Worm (Caenorhabditis elegans) whole organism, early embryonic: ENCODE data around the gene dmsr-9.

Experiments
- B0310.2 ChIP-seq: sonication (generic microtip); optimal IDR thresholded peaks from 2 replicates; lab custom pipeline; 2016; ENCODE audit warnings: mild to moderate bottlenecking, missing genetic modification characterization, missing compliant biosample characterization
- aly-1 ChIP-seq: sonication (generic microtip); optimal IDR thresholded peaks from 2 replicates; lab custom pipeline; 2016; ENCODE audit warnings: missing genetic modification characterization, missing compliant biosample characterization
- ama-1 ChIP-seq: fragments of 150-350 bp; optimal IDR thresholded peaks from 2 replicates; lab custom pipeline; 2014
- ceh-13 ChIP-seq: fragments of 200-800 bp; sonication (Bioruptor generic); optimal IDR thresholded peaks from 2 replicates; lab custom pipeline; 2018; ENCODE audit warnings: mild to moderate bottlenecking, missing genetic modification characterization, missing compliant biosample characterization
- ceh-36 ChIP-seq: sonication (generic microtip); optimal IDR thresholded peaks from 2 replicates; lab custom pipeline; 2016; ENCODE audit warnings: missing genetic modification characterization, inconsistent platforms, missing compliant biosample characterization
- ets-7 ChIP-seq: sonication (generic microtip); optimal IDR thresholded peaks from 2 replicates; lab custom pipeline; 2016; ENCODE audit warnings: missing genotype, missing genetic modification characterization, missing compliant biosample characterization
- flt-1 ChIP-seq: fragments of 200-800 bp; sonication (Bioruptor generic); IDR thresholded peaks from 2 replicates; pipeline ENCODE4 v1.3.6; 2022; ENCODE audit warnings: missing genetic modification characterization, missing compliant biosample characterization
- hmg-4 ChIP-seq: fragments of 200-800 bp; sonication (Bioruptor generic); optimal IDR thresholded peaks from 2 replicates; lab custom pipeline; 2018; ENCODE audit warnings: mild to moderate bottlenecking, missing genetic modification characterization, missing compliant biosample characterization
- pes-1 ChIP-seq: fragments of 200-800 bp; sonication (Bioruptor generic); IDR thresholded peaks from 2 replicates; pipeline ENCODE4 v1.3.6; 2022; ENCODE audit warnings: missing genetic modification reagents, missing genetic modification characterization, missing compliant biosample characterization
- scrt-1 ChIP-seq: fragments of 200-800 bp; sonication (Bioruptor generic); IDR thresholded peaks from 2 replicates; pipeline ENCODE4 v1.3.6; 2022; ENCODE audit warnings: missing genetic modification characterization, missing compliant biosample characterization
- tbx-11 ChIP-seq: fragments of 200-800 bp; sonication (Bioruptor generic); IDR thresholded peaks from 2 replicates; pipeline ENCODE4 v1.3.6; 2022; ENCODE audit warnings: missing genetic modification characterization, missing compliant biosample characterization
- tbx-37 ChIP-seq: fragments of 200-800 bp; sonication (Bioruptor generic); conservative IDR thresholded peaks from 2 replicates; pipeline ENCODE4 v1.3.6; 2022; ENCODE audit warnings: missing genetic modification reagents, missing genetic modification characterization, missing compliant biosample characterization
- tra-4 ChIP-seq: sonication (generic microtip); optimal IDR thresholded peaks from 2 replicates; lab custom pipeline; 2017; ENCODE audit warnings: missing genetic modification characterization, missing compliant biosample characterization

DNA sequence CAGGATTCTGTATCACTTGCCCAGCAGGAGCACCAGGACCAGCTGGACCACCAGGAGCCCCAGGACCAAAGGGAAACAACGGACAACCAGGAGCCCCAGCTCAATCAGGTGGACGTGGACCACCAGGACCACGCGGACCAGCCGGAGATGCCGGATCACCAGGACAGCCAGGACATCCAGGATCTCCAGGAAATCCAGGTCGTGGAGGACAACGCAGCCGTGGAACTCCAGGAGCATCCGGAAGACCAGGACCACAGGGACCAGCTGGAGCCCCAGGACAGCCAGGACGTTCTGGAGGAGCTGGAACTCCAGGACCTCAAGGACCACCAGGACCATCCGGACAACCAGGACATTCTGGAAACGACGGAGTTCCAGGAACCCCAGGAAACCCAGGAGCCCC lies 36.6 kb upstream of the dmsr-9 start:
- no peak for TF ChIP-seq B0310.2 (tag; lab: Kevin White, UChicago)
- TF ChIP-seq ama-1 (lab: Kevin White, UChicago) = no peak
- TF ChIP-seq hmg-4 = no peak
- no peak for TF ChIP-seq scrt-1 (GFP tag; lab: Robert Waterston, UW)
- no peak for TF ChIP-seq ceh-36
- no peak for TF ChIP-seq flt-1 (GFP tag; lab: Robert Waterston, UW)
- TF ChIP-seq ets-7 (tag; lab: Kevin White, UChicago) = no peak
- TF ChIP-seq tbx-11 (GFP tag; lab: Robert Waterston, UW) = no peak
- no peak for TF ChIP-seq tbx-37 (GFP tag; lab: Robert Waterston, UW)
- TF ChIP-seq pes-1 (GFP tag; lab: Robert Waterston, UW) = no peak
- TF ChIP-seq ceh-13 (GFP tag; lab: Kevin White, UChicago) = no peak
- TF ChIP-seq tra-4 (tag; lab: Kevin White, UChicago) = no peak
- TF ChIP-seq aly-1 = no peak
